Worm (Caenorhabditis elegans) whole organism, late embryonic: Measurements from ENCODE around the gene W09H1.1.

Experiments used
- C08G9.2 ChIP-seq: sonication (generic microtip); optimal IDR thresholded peaks from 2 replicates; lab custom pipeline; 2016; ENCODE audit warnings: mild to moderate bottlenecking, missing genetic modification characterization, moderate library complexity, missing compliant biosample characterization
- K02D7.2 ChIP-seq: sonication (generic microtip); optimal IDR thresholded peaks from 2 replicates; lab custom pipeline; 2017; ENCODE audit warnings: mild to moderate bottlenecking, missing genetic modification characterization, missing compliant biosample characterization
- K09A11.1 ChIP-seq: sonication (generic microtip); optimal IDR thresholded peaks from 2 replicates; lab custom pipeline; 2017; ENCODE audit warnings: antibody characterized with exemption, mild to moderate bottlenecking, missing genetic modification characterization, missing compliant biosample characterization; ENCODE audit not compliant: insufficient read depth
- T23F11.4 ChIP-seq: fragments of 200-800 bp; sonication (Bioruptor generic); optimal IDR thresholded peaks from 2 replicates; lab custom pipeline; 2018; ENCODE audit warnings: mild to moderate bottlenecking, missing genetic modification characterization, missing compliant biosample characterization
- ahr-1 ChIP-seq: sonication (generic microtip); optimal IDR thresholded peaks from 2 replicates; lab custom pipeline; 2016; ENCODE audit warnings: missing genetic modification characterization, missing compliant biosample characterization
- ceh-18 ChIP-seq: sonication (generic microtip); optimal IDR thresholded peaks from 2 replicates; lab custom pipeline; 2016; ENCODE audit warnings: missing genetic modification characterization, missing compliant biosample characterization
- ceh-19 ChIP-seq: fragments of 200-800 bp; sonication (Bioruptor generic); optimal IDR thresholded peaks from 2 replicates; lab custom pipeline; 2018; ENCODE audit warnings: mild to moderate bottlenecking, missing genetic modification characterization, missing compliant biosample characterization
- ceh-2 ChIP-seq: sonication (generic microtip); optimal IDR thresholded peaks from 2 replicates; lab custom pipeline; 2016; ENCODE audit warnings: missing genotype, missing genetic modification characterization, missing compliant biosample characterization
- ceh-30 ChIP-seq: fragments of 150-350 bp; optimal IDR thresholded peaks from 2 replicates; lab custom pipeline; 2014; ENCODE audit warnings: missing biosample characterization, missing genetic modification characterization
- ceh-45 ChIP-seq: fragments of 200-800 bp; sonication (Bioruptor generic); IDR thresholded peaks from 2 replicates; pipeline ENCODE4 v1.3.6; 2022; ENCODE audit warnings: missing genetic modification reagents, missing genetic modification characterization, missing compliant biosample characterization
- ceh-48 ChIP-seq: sonication (generic microtip); optimal IDR thresholded peaks from 2 replicates; lab custom pipeline; 2016; ENCODE audit warnings: missing genetic modification characterization, inconsistent platforms, missing compliant biosample characterization
- che-1 ChIP-seq: sonication (generic microtip); optimal IDR thresholded peaks from 2 replicates; lab custom pipeline; 2016; ENCODE audit warnings: mild to moderate bottlenecking, missing genetic modification characterization, missing compliant biosample characterization
- dmd-4 ChIP-seq: sonication (generic microtip); optimal IDR thresholded peaks from 2 replicates; lab custom pipeline; 2016; ENCODE audit warnings: borderline replicate concordance, missing genetic modification characterization, missing compliant biosample characterization
- elt-2 ChIP-seq: sonication (generic microtip); optimal IDR thresholded peaks from 2 replicates; lab custom pipeline; 2016; ENCODE audit warnings: missing genetic modification reagents, missing genetic modification characterization, missing compliant biosample characterization
- ets-4 ChIP-seq: sonication (generic microtip); optimal IDR thresholded peaks from 2 replicates; lab custom pipeline; 2016; ENCODE audit warnings: missing genetic modification characterization, missing compliant biosample characterization
- eyg-1 ChIP-seq: sonication (generic microtip); optimal IDR thresholded peaks from 2 replicates; lab custom pipeline; 2016; ENCODE audit warnings: missing genotype, missing genetic modification characterization, missing compliant biosample characterization
- fkh-10 ChIP-seq: fragments of 150-350 bp; optimal IDR thresholded peaks from 2 replicates; lab custom pipeline; 2014; ENCODE audit warnings: missing biosample characterization, missing genetic modification reagents, missing genetic modification characterization
- fkh-6 ChIP-seq: sonication (generic microtip); optimal IDR thresholded peaks from 2 replicates; lab custom pipeline; 2016; ENCODE audit warnings: missing genetic modification characterization, missing compliant biosample characterization
- gmeb-2 ChIP-seq: sonication (generic microtip); optimal IDR thresholded peaks from 2 replicates; lab custom pipeline; 2016; ENCODE audit warnings: missing genetic modification characterization, inconsistent platforms, missing compliant biosample characterization
- hlh-13 ChIP-seq: fragments of 200-800 bp; sonication (Bioruptor generic); optimal IDR thresholded peaks from 2 replicates; lab custom pipeline; 2018; ENCODE audit warnings: mild to moderate bottlenecking, missing genetic modification characterization, missing compliant biosample characterization
- hlh-15 ChIP-seq: sonication (generic microtip); optimal IDR thresholded peaks from 2 replicates; lab custom pipeline; 2016; ENCODE audit warnings: missing genetic modification characterization, missing compliant biosample characterization
- hlh-30 ChIP-seq: sonication (generic microtip); optimal IDR thresholded peaks from 2 replicates; lab custom pipeline; 2017; ENCODE audit warnings: antibody characterized with exemption, missing genetic modification characterization, missing compliant biosample characterization; ENCODE audit not compliant: insufficient read depth
- hlh-8 ChIP-seq: sonication (generic microtip); optimal IDR thresholded peaks from 2 replicates; lab custom pipeline; 2016; ENCODE audit warnings: missing genotype, missing genetic modification characterization, missing compliant biosample characterization
- mec-3 ChIP-seq: sonication (generic microtip); optimal IDR thresholded peaks from 2 replicates; lab custom pipeline; 2016; ENCODE audit warnings: borderline replicate concordance, missing genetic modification characterization, missing compliant biosample characterization
- nhr-232 ChIP-seq: sonication (generic microtip); optimal IDR thresholded peaks from 2 replicates; lab custom pipeline; 2016; ENCODE audit warnings: missing genetic modification characterization, missing compliant biosample characterization
- npax-4 ChIP-seq: sonication (generic microtip); optimal IDR thresholded peaks from 2 replicates; lab custom pipeline; 2016; ENCODE audit warnings: missing genetic modification characterization, missing compliant biosample characterization
- pha-2 ChIP-seq: sonication (generic microtip); optimal IDR thresholded peaks from 2 replicates; lab custom pipeline; 2017; ENCODE audit warnings: mild to moderate bottlenecking, missing genetic modification characterization, missing compliant biosample characterization
- pha-4 ChIP-seq: fragments of 150-350 bp; optimal IDR thresholded peaks from 2 replicates; lab custom pipeline; 2018; ENCODE audit warnings: missing biosample characterization, missing genetic modification reagents, missing genetic modification characterization
- pqm-1 ChIP-seq: sonication (generic microtip); optimal IDR thresholded peaks from 2 replicates; lab custom pipeline; 2016; ENCODE audit warnings: missing genetic modification characterization, missing compliant biosample characterization
- rnt-1 ChIP-seq: sonication (generic microtip); optimal IDR thresholded peaks from 2 replicates; lab custom pipeline; 2016; ENCODE audit warnings: missing genetic modification characterization, missing compliant biosample characterization
- sox-4 ChIP-seq: sonication (generic microtip); optimal IDR thresholded peaks from 2 replicates; lab custom pipeline; 2017; ENCODE audit warnings: mild to moderate bottlenecking, missing genetic modification characterization, inconsistent platforms, missing compliant biosample characterization
- unc-3 ChIP-seq, 2 experiments: fragments of 200-800 bp in 1 of 2; sonication (Bioruptor generic) in 1 of 2; sonication (generic microtip) in 1 of 2; conservative IDR thresholded peaks in 1 of 2; optimal IDR thresholded peaks in 1 of 2; 2 replicates each; pipeline versions ENCODE4 v1.3.6 to Lab custom; 2016 to 2022; ENCODE audit warnings: missing compliant biosample characterization in 2 of 2, missing genetic modification characterization in 2 of 2, missing genetic modification reagents in 1 of 2
- unc-55 ChIP-seq: sonication (generic microtip); optimal IDR thresholded peaks from 2 replicates; lab custom pipeline; 2017; ENCODE audit warnings: missing biosample characterization, missing genetic modification reagents, missing genetic modification characterization
- unc-86 ChIP-seq: sonication (generic microtip); optimal IDR thresholded peaks from 2 replicates; lab custom pipeline; 2016; ENCODE audit warnings: missing genetic modification characterization, missing compliant biosample characterization
- zip-5 ChIP-seq: sonication (generic microtip); optimal IDR thresholded peaks from 2 replicates; lab custom pipeline; 2016; ENCODE audit warnings: missing genetic modification characterization, missing compliant biosample characterization

The W09H1.1 gene

ce11 chrII:13148247-13148646 lies 33.1 kb downstream of the W09H1.1 start:
- no peak for TF ChIP-seq hlh-15
- no peak for TF ChIP-seq ahr-1
- TF ChIP-seq K02D7.2: no peak
- no peak for TF ChIP-seq pha-2 (tag; lab: Kevin White, UChicago)
- no peak for TF ChIP-seq zip-5 (tag; lab: Kevin White, UChicago)
- no peak for TF ChIP-seq K09A11.1 (tag; lab: Kevin White, UChicago)
- no peak for TF ChIP-seq ceh-2 (tag; lab: Kevin White, UChicago)
- no peak for TF ChIP-seq ceh-30 (tag; lab: Kevin White, UChicago)
- no peak for TF ChIP-seq gmeb-2 (tag; lab: Kevin White, UChicago)
- TF ChIP-seq fkh-6 (tag; lab: Kevin White, UChicago): no peak
- no peak for TF ChIP-seq hlh-8 (tag; lab: Kevin White, UChicago)
- no peak for TF ChIP-seq ets-4 (tag; lab: Kevin White, UChicago)
- no peak for TF ChIP-seq ceh-45 (GFP tag; lab: Robert Waterston, UW)
- TF ChIP-seq unc-86 (tag; lab: Kevin White, UChicago): no peak
- TF ChIP-seq fkh-10 (GFP tag; lab: Kevin White, UChicago): no peak
- TF ChIP-seq npax-4 (tag; lab: Kevin White, UChicago): no peak

DNA sequence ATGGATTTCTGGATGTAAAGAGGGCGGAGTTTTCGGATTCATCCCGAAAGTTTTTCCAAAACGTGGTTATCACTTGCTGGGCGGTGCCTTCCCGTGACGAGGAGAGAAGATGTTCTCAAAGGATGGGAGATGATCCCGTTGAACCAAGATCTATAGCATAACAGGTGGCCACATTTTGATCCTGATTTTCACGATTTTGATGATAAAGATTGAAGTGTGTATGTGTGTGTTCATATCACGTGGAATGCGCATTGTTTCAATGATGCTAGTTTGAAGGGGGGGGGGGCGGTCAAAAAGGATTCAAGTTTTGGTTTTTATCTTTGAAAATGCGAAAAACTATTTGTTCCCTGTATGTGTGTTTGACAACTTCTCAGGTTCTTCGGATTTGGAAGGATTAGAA lies 36.2 kb downstream of the W09H1.1 start, which contains the start of gene mltn-1:
Gene mltn-1, minus strand, starts transcription at position 22 of the 400 bp plus-strand sequence.
- no peak for TF ChIP-seq eyg-1
- no peak for TF ChIP-seq pha-4 (tag; lab: Kevin White, UChicago)
- TF ChIP-seq elt-2: no peak
- no peak for TF ChIP-seq zip-5 (tag; lab: Kevin White, UChicago)
- TF ChIP-seq hlh-30 (tag; lab: Kevin White, UChicago): no peak
- no peak for TF ChIP-seq rnt-1 (tag; lab: Kevin White, UChicago)
- no peak for TF ChIP-seq hlh-13 (GFP tag; lab: Kevin White, UChicago)
- TF ChIP-seq K09A11.1 (tag; lab: Kevin White, UChicago): no peak
- no peak for TF ChIP-seq fkh-6 (tag; lab: Kevin White, UChicago)
- no peak for TF ChIP-seq C08G9.2
- no peak for TF ChIP-seq hlh-8 (tag; lab: Kevin White, UChicago)
- TF ChIP-seq unc-55: no peak
- TF ChIP-seq ceh-2 (tag; lab: Kevin White, UChicago): no peak
- no peak for TF ChIP-seq sox-4
- TF ChIP-seq dmd-4 (tag; lab: Kevin White, UChicago): no peak
- no peak for TF ChIP-seq ceh-48 (tag; lab: Kevin White, UChicago)

DNA sequence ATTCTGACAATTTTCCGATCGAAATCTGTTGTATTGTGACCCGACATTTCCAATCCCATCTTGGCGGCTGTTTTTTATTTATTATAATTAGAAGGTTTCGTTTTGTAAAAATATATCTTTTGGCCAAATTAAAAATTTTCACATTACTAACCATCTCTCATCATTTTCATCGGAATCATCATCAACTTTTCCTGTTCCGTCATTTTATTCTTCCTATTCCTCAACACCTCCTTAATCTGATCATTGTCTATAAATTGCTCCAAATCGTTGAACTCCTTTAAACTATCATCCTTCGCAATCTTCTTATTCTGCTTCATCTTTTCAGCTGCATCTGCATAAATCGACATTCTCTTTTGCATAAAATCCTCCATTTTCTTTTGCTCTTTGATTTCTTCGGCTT lies 39.0 kb downstream of the W09H1.1 start:
- TF ChIP-seq ceh-45 (GFP tag; lab: Robert Waterston, UW) (no peak), hlh-8 (tag; lab: Kevin White, UChicago) (no peak), ceh-48 (tag; lab: Kevin White, UChicago) (no peak), che-1 (tag; lab: Kevin White, UChicago) (no peak)
- TF ChIP-seq, all 69 proteins: peak for 0

DNA sequence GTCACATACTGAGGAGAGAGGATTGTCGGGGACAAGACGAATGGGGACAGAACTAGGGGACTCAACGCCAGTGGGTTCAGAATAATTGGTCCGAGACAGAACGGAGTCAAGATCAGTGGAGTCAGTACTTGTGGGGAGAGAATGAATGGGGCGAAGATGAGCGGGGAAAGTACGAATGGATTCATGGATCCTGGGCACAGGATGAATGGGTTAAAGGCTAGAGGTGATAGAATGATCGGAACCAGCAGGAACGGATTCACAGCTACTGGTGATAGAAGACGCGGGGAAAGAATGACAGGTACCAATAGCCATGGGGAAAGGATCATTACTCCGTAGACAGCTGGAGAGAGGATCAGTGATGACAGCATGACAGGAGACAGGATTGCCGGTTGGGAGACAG lies 41.8 kb downstream of the W09H1.1 start:
- TF ChIP-seq ceh-45 (GFP tag; lab: Robert Waterston, UW) (no peak), unc-3 (GFP tag; conservative IDR thresholded peaks at IDR 0.05; lab: Robert Waterston, UW) (no peak), unc-3 (tag; optimal IDR thresholded peaks at IDR 0.05; lab: Kevin White, UChicago) (no peak), ceh-18 (no peak), ets-4 (tag; lab: Kevin White, UChicago) (no peak), pqm-1 (tag; lab: Kevin White, UChicago) (no peak), elt-2 (no peak), nhr-232 (tag; lab: Kevin White, UChicago) (no peak), ceh-19 (no peak), T23F11.4 (GFP tag; lab: Kevin White, UChicago) (no peak), unc-86 (tag; lab: Kevin White, UChicago) (no peak), mec-3 (tag; lab: Kevin White, UChicago) (no peak)
